Worm (Caenorhabditis elegans): Measurements from ENCODE around the gene F47G9.6.

DNA sequence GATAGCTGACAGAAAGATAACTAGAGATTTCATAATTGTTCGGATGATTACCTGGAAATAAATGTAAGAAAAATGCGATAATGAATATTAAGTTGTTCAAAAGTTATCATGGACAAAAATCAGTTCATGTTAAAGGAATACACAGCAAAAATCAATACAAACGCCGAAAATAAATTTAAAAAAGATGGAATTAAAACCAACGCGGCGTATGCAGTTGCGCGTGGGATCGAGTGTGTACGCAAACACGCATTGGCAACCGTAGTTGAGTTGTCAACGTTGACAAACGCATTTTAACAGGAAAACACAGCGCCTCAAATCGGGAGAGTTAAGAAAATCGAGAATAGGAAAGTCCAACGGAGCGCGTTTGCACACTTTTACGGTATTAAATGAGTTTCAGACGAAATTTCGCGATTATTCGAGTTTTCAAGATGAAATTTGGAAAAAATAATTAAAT is 2.3 kb upstream of the F47G9.6 start, which contains the start of gene tmed-10:
- TF ChIP-seq somi-1 (GFP tag; optimal IDR thresholded peaks at IDR 0.05) = no peak
- no peak for TF ChIP-seq akir-1 (GFP tag; optimal IDR thresholded peaks at IDR 0.05)
- TF ChIP-seq him-1 (tag; optimal IDR thresholded peaks at IDR 0.05) = no peak
- no peak for TF ChIP-seq unc-130 (GFP tag; optimal IDR thresholded peaks at IDR 0.05)
- no peak for TF ChIP-seq F22D6.2 (tag; optimal IDR thresholded peaks at IDR 0.05)
- TF ChIP-seq madf-3 (GFP tag; IDR thresholded peaks at IDR 0.05) = no peak
- no peak for TF ChIP-seq unc-62 (GFP tag; optimal IDR thresholded peaks at IDR 0.05)
- 0 out of 2 replicates have a peak, but pooled peaks have one; percentile 24 for TF ChIP-seq egl-44 (GFP tag; IDR thresholded peaks at IDR 0.05)
- no peak for TF ChIP-seq C17E4.6 (GFP tag; IDR thresholded peaks at IDR 0.05)
- TF ChIP-seq ztf-6 (GFP tag; IDR thresholded peaks at IDR 0.05) = peak; percentile 50; the same call in 1 of the 2 replicates
- no peak for TF ChIP-seq F10E7.11 (tag; optimal IDR thresholded peaks at IDR 0.05)
- peak; percentile 62; the same call in 1 of the 2 replicates for TF ChIP-seq aptf-2 (GFP tag; conservative IDR thresholded peaks at IDR 0.05)
- no peak for TF ChIP-seq ztf-26 (tag; optimal IDR thresholded peaks at IDR 0.05)
- TF ChIP-seq nhr-179 (tag; optimal IDR thresholded peaks at IDR 0.05) = no peak

Measured in whole organism, young adult.